Worm (Caenorhabditis elegans) whole organism, L1 larva: ENCODE measurements around the gene R09F10.8.

Source experiments
- C04F5.9 ChIP-seq: sonication (generic microtip); optimal IDR thresholded peaks from 2 replicates; lab custom pipeline; 2016; ENCODE audit warnings: missing genetic modification characterization, missing compliant biosample characterization
- Y116A8C.19 ChIP-seq: sonication (generic microtip); optimal IDR thresholded peaks from 2 replicates; lab custom pipeline; 2016; ENCODE audit warnings: missing compliant biosample characterization, missing genetic modification characterization, borderline replicate concordance
- alr-1 ChIP-seq: fragments of 200-800 bp; sonication (Bioruptor generic); optimal IDR thresholded peaks from 2 replicates; lab custom pipeline; 2018; ENCODE audit warnings: borderline replicate concordance, mild to moderate bottlenecking, missing genetic modification characterization, missing compliant biosample characterization
- ceh-63 ChIP-seq: fragments of 200-800 bp; sonication (Bioruptor generic); optimal IDR thresholded peaks from 2 replicates; lab custom pipeline; 2018; ENCODE audit warnings: mild to moderate bottlenecking, missing genetic modification characterization, missing compliant biosample characterization
- ceh-90 ChIP-seq: sonication (generic microtip); optimal IDR thresholded peaks from 2 replicates; lab custom pipeline; 2016; ENCODE audit warnings: missing genetic modification characterization, missing compliant biosample characterization
- ces-1 ChIP-seq: fragments of 150-350 bp; optimal IDR thresholded peaks from 2 replicates; lab custom pipeline; 2014; ENCODE audit warnings: missing biosample characterization, missing genetic modification reagents, missing genetic modification characterization
- dpl-1 ChIP-seq, 3 experiments: fragments of 150-350 bp in 2 of 3; sonication (generic microtip) in 1 of 3; optimal IDR thresholded peaks; 2 replicates each; lab custom pipeline; 2014 to 2017; ENCODE audit warnings: missing biosample characterization in 3 of 3, missing genetic modification characterization in 3 of 3, missing genetic modification reagents in 3 of 3
- dsc-1 ChIP-seq: sonication (generic microtip); optimal IDR thresholded peaks from 2 replicates; lab custom pipeline; 2016; ENCODE audit warnings: mild to moderate bottlenecking, missing genetic modification characterization, missing compliant biosample characterization
- efl-1 ChIP-seq, 4 experiments: fragments of 150-350 bp; optimal IDR thresholded peaks in 3 of 4; peaks in 1 of 4; 1 replicate in 1 of 4; 2 replicates in 3 of 4; lab custom pipeline; 2014; ENCODE audit warnings: missing biosample characterization in 2 of 4, missing genetic modification characterization in 2 of 4, missing genetic modification reagents in 2 of 4
- egl-13 ChIP-seq: sonication (generic microtip); optimal IDR thresholded peaks from 2 replicates; lab custom pipeline; 2016; ENCODE audit warnings: missing genotype, missing genetic modification reagents, missing genetic modification characterization, missing compliant biosample characterization
- ets-5 ChIP-seq: fragments of 200-800 bp; sonication (Bioruptor generic); IDR thresholded peaks from 2 replicates; pipeline ENCODE4 v1.3.6; 2022; ENCODE audit warnings: missing genetic modification characterization, missing compliant biosample characterization
- fkh-8 ChIP-seq: sonication (generic microtip); optimal IDR thresholded peaks from 2 replicates; lab custom pipeline; 2016; ENCODE audit warnings: mild to moderate bottlenecking, missing genetic modification characterization, missing compliant biosample characterization
- fos-1 ChIP-seq: fragments of 150-350 bp; optimal IDR thresholded peaks from 2 replicates; lab custom pipeline; 2014; ENCODE audit warnings: missing biosample characterization, missing genetic modification characterization
- hlh-17 ChIP-seq: fragments of 200-800 bp; sonication (Bioruptor generic); optimal IDR thresholded peaks from 2 replicates; lab custom pipeline; 2018; ENCODE audit warnings: missing genetic modification characterization, mild to moderate bottlenecking, missing compliant biosample characterization, moderate library complexity, borderline replicate concordance
- hlh-4 ChIP-seq: sonication (generic microtip); optimal IDR thresholded peaks from 2 replicates; lab custom pipeline; 2016; ENCODE audit warnings: mild to moderate bottlenecking, missing genetic modification characterization, missing compliant biosample characterization
- hpl-2 ChIP-seq: fragments of 150-350 bp; optimal IDR thresholded peaks from 2 replicates; lab custom pipeline; 2014; ENCODE audit warnings: missing biosample characterization, missing genetic modification reagents, missing genetic modification characterization
- isw-1 ChIP-seq: fragments of 200-800 bp; sonication (Bioruptor generic); IDR thresholded peaks from 2 replicates; pipeline ENCODE4 v1.3.6; 2022; ENCODE audit warnings: missing genetic modification characterization, missing compliant biosample characterization
- lin-13 ChIP-seq: fragments of 150-350 bp; optimal IDR thresholded peaks from 2 replicates; lab custom pipeline; 2014; ENCODE audit warnings: missing biosample characterization, missing genetic modification reagents, missing genetic modification characterization
- lin-39 ChIP-seq: fragments of 150-350 bp; optimal IDR thresholded peaks from 2 replicates; lab custom pipeline; 2014; ENCODE audit warnings: missing biosample characterization, missing genetic modification reagents, missing genetic modification characterization
- mep-1 ChIP-seq: fragments of 150-350 bp; optimal IDR thresholded peaks from 2 replicates; lab custom pipeline; 2014; ENCODE audit warnings: missing biosample characterization, missing genetic modification characterization
- nhr-19 ChIP-seq: fragments of 200-800 bp; sonication (Bioruptor generic); conservative IDR thresholded peaks from 2 replicates; pipeline ENCODE4 v1.3.6; 2022; ENCODE audit warnings: missing genetic modification characterization, missing compliant biosample characterization
- nhr-20 ChIP-seq: sonication (generic microtip); optimal IDR thresholded peaks from 2 replicates; lab custom pipeline; 2016; ENCODE audit warnings: mild to moderate bottlenecking, missing genetic modification characterization, missing compliant biosample characterization
- nhr-28 ChIP-seq: fragments of 150-350 bp; optimal IDR thresholded peaks from 2 replicates; lab custom pipeline; 2014; ENCODE audit warnings: missing biosample characterization, missing genetic modification characterization
- nhr-47 ChIP-seq: sonication (generic microtip); optimal IDR thresholded peaks from 2 replicates; lab custom pipeline; 2016; ENCODE audit warnings: mild to moderate bottlenecking, missing genetic modification characterization, moderate library complexity, missing compliant biosample characterization
- nhr-71 ChIP-seq: sonication (generic microtip); optimal IDR thresholded peaks from 2 replicates; lab custom pipeline; 2016; ENCODE audit warnings: mild to moderate bottlenecking, missing genetic modification characterization, moderate library complexity, missing compliant biosample characterization
- nhr-84 ChIP-seq: sonication (generic microtip); optimal IDR thresholded peaks from 2 replicates; lab custom pipeline; 2017; ENCODE audit warnings: missing biosample characterization, missing genetic modification characterization
- nhr-85 ChIP-seq: sonication (generic microtip); peaks from one replicate; lab custom pipeline; 2016; ENCODE audit warnings: missing genetic modification characterization, inconsistent platforms, missing compliant biosample characterization
- pag-3 ChIP-seq: sonication (generic microtip); optimal IDR thresholded peaks from 2 replicates; lab custom pipeline; 2017; ENCODE audit warnings: missing genetic modification characterization, mild to moderate bottlenecking, missing compliant biosample characterization, antibody characterized with exemption, borderline replicate concordance; ENCODE audit not compliant: insufficient read depth
- pax-3 ChIP-seq: fragments of 200-800 bp; sonication (Bioruptor generic); optimal IDR thresholded peaks from 2 replicates; lab custom pipeline; 2018; ENCODE audit warnings: mild to moderate bottlenecking, missing genetic modification characterization, moderate library complexity, missing compliant biosample characterization
- skn-1 ChIP-seq: fragments of 150-350 bp; optimal IDR thresholded peaks from 2 replicates; lab custom pipeline; 2014; ENCODE audit warnings: missing biosample characterization, missing genetic modification characterization
- sox-4 ChIP-seq: sonication (generic microtip); optimal IDR thresholded peaks from 2 replicates; lab custom pipeline; 2016; ENCODE audit warnings: missing genetic modification characterization, missing compliant biosample characterization
- sptf-1 ChIP-seq: fragments of 150-350 bp; optimal IDR thresholded peaks from 2 replicates; lab custom pipeline; 2014; ENCODE audit warnings: missing biosample characterization, missing genetic modification characterization
- swsn-7 ChIP-seq: sonication (generic microtip); optimal IDR thresholded peaks from 2 replicates; lab custom pipeline; 2016; ENCODE audit warnings: missing genetic modification characterization, missing compliant biosample characterization
- unc-86 ChIP-seq: sonication (generic microtip); optimal IDR thresholded peaks from 2 replicates; lab custom pipeline; 2016; ENCODE audit warnings: missing genetic modification characterization, missing compliant biosample characterization
- unc-98 ChIP-seq: fragments of 200-800 bp; sonication (Bioruptor generic); IDR thresholded peaks from 2 replicates; pipeline ENCODE4 v1.3.6; 2022; ENCODE audit warnings: missing genetic modification characterization, missing compliant biosample characterization
- vab-15 ChIP-seq: sonication (generic microtip); optimal IDR thresholded peaks from 2 replicates; lab custom pipeline; 2017; ENCODE audit warnings: missing genotype, mild to moderate bottlenecking, missing genetic modification characterization, missing compliant biosample characterization
- xbp-1 ChIP-seq: sonication (generic microtip); optimal IDR thresholded peaks from 2 replicates; lab custom pipeline; 2016; ENCODE audit warnings: missing genetic modification characterization, missing compliant biosample characterization
- zag-1 ChIP-seq: fragments of 150-350 bp; optimal IDR thresholded peaks from 2 replicates; lab custom pipeline; 2014; ENCODE audit warnings: missing biosample characterization, missing genetic modification characterization
- ztf-11 ChIP-seq, 2 experiments: sonication (generic microtip); optimal IDR thresholded peaks; 2 replicates each; lab custom pipeline; 2016 to 2017; ENCODE audit warnings: missing genetic modification characterization in 2 of 2, missing biosample characterization in 1 of 2, missing compliant biosample characterization in 1 of 2

Gene R09F10.8

ce11 chrX:8354284-8354784 lies 28.1 kb upstream of the R09F10.8 start:
- peak; percentile 7 for TF ChIP-seq sox-4 (tag; lab: Kevin White, UChicago)
- peak; percentile 68 for TF ChIP-seq unc-86 (tag; lab: Kevin White, UChicago)
- no peak for TF ChIP-seq vab-15
- TF ChIP-seq sptf-1, result no peak
- TF ChIP-seq nhr-47, result peak; percentile 1
- no peak for TF ChIP-seq xbp-1 (tag; lab: Kevin White, UChicago)
- TF ChIP-seq fkh-8 (tag; lab: Kevin White, UChicago), result peak; percentile 26
- TF ChIP-seq efl-1 (optimal IDR thresholded peaks at IDR 0.05; lab: Kevin White, UChicago), result no peak
- TF ChIP-seq efl-1 (GFP tag; optimal IDR thresholded peaks at IDR 0.05 in 1 of 2; lab: Kevin White, UChicago), result peak in 1 of 2 experiments; percentile 90
- peak; percentile 46 for TF ChIP-seq pax-3 (tag; lab: Kevin White, UChicago)
- peak; percentile 31 for TF ChIP-seq nhr-71 (tag; lab: Kevin White, UChicago)
- peak; percentile 93 for TF ChIP-seq dsc-1 (tag; lab: Kevin White, UChicago)
- no peak for TF ChIP-seq lin-13
- TF ChIP-seq zag-1 (tag; lab: Kevin White, UChicago), result no peak

ce11 chrX:8350984-8351383 lies 24.7 kb upstream of the R09F10.8 start, which contains the start of gene npr-28:
npr-28 (minus strand) TSS chrX:8351084.
- no peak for TF ChIP-seq pag-3 (tag; lab: Kevin White, UChicago)
- no peak for TF ChIP-seq efl-1 (optimal IDR thresholded peaks at IDR 0.05; lab: Kevin White, UChicago)
- TF ChIP-seq efl-1 (GFP tag; optimal IDR thresholded peaks at IDR 0.05 in 1 of 2; lab: Kevin White, UChicago), result peak in 1 of 2 experiments; percentile 21
- TF ChIP-seq vab-15, result no peak

ce11 chrX:8346248-8346647 lies 20.0 kb upstream of the R09F10.8 start, which contains the start of gene drd-5:
drd-5 (minus strand) TSS chrX:8346348.
- TF ChIP-seq nhr-20 (tag; lab: Kevin White, UChicago) (no peak), nhr-84 (no peak), ceh-63 (no peak), lin-13 (no peak), hpl-2 (GFP tag; lab: Kevin White, UChicago) (no peak), alr-1 (tag; lab: Kevin White, UChicago) (no peak), hlh-17 (no peak), ceh-90 (no peak), nhr-28 (no peak), ztf-11 (tag; optimal IDR thresholded peaks at IDR 0.05; lab: Kevin White, UChicago) (no peak), lin-39 (tag; lab: Kevin White, UChicago) (no peak)

ce11 chrX:8341675-8342074 lies 15.4 kb upstream of the R09F10.8 start, which contains the start of gene F55E10.1:
F55E10.1 (plus strand) TSS chrX:8341975.
- TF ChIP-seq unc-98 (GFP tag; lab: Robert Waterston, UW) (no peak), nhr-19 (no peak), isw-1 (GFP tag; lab: Robert Waterston, UW) (no peak), efl-1 (optimal IDR thresholded peaks at IDR 0.05; lab: Kevin White, UChicago) (no peak), efl-1 (GFP tag; optimal IDR thresholded peaks at IDR 0.05 in 1 of 2; lab: Kevin White, UChicago) (no peak), C04F5.9 (tag; lab: Kevin White, UChicago) (no peak)
- TF ChIP-seq, all 84 proteins: peak for 0

- no peak for TF ChIP-seq ces-1 (GFP tag; lab: Kevin White, UChicago)
- TF ChIP-seq hlh-4, result no peak
- no peak for TF ChIP-seq sox-4 (tag; lab: Kevin White, UChicago)
- TF ChIP-seq mep-1 (tag; lab: Kevin White, UChicago), result no peak
- no peak for TF ChIP-seq zag-1 (tag; lab: Kevin White, UChicago)
- TF ChIP-seq ets-5 (GFP tag; lab: Robert Waterston, UW), result no peak
- TF ChIP-seq swsn-7 (tag; lab: Kevin White, UChicago), result no peak
- no peak for TF ChIP-seq nhr-85
- TF ChIP-seq unc-98 (GFP tag; lab: Robert Waterston, UW), result no peak
- no peak for TF ChIP-seq dpl-1 (GFP tag; optimal IDR thresholded peaks at IDR 0.05; lab: Kevin White, UChicago)
- no peak for TF ChIP-seq fos-1 (tag; lab: Kevin White, UChicago)
- TF ChIP-seq egl-13 (tag; lab: Kevin White, UChicago), result no peak
- no peak for TF ChIP-seq Y116A8C.19
- TF ChIP-seq skn-1 (tag; lab: Kevin White, UChicago), result no peak
- TF ChIP-seq hlh-17, result no peak
These were observed 14.1 kb upstream of the R09F10.8 start, which contains the start of gene F55E10.2 for ce11 chrX:8340393-8340792. F55E10.2 (plus strand) TSS chrX:8340693.
